Worm (Caenorhabditis elegans) whole organism, young adult: Measurements from ENCODE around the gene nhx-5.

Experiments used
- ZK185.1 ChIP-seq: sonication (generic microtip); optimal IDR thresholded peaks from 2 replicates; lab custom pipeline; 2016; ENCODE audit warnings: mild to moderate bottlenecking, missing genetic modification characterization, missing compliant biosample characterization; ENCODE audit not compliant: poor library complexity, severe bottlenecking
- sdz-38 ChIP-seq: sonication (generic microtip); optimal IDR thresholded peaks from 2 replicates; lab custom pipeline; 2016; ENCODE audit warnings: missing genotype, missing genetic modification characterization, missing compliant biosample characterization
- sea-2 ChIP-seq: fragments of 200-800 bp; sonication (Bioruptor generic); IDR thresholded peaks from 2 replicates; pipeline ENCODE4 v1.3.6; 2022; ENCODE audit warnings: missing genetic modification characterization, missing compliant biosample characterization

DNA sequence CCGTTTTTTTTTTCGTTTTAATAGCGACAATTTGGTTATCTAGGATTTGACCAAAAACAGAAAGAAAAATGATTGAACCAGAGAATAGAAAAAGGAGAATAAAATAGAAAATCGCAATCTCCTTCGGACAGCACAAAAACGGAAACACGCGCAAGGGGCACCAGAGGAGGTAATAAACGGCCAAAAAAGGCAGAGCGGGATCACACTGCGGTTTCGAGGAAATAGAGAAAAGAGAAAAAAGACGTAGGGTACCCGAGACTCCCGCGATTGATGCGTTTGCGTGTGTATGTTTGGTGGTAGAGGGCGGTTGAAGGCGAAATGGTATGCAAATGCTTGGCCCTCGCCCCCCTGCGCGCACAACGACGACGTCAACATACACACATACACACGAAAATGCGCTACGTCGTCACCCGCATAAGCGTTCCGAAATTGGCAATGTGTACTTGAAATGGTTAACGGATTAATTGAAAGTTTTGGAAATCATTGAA is 19.7 kb downstream of the nhx-5 start:
- TF ChIP-seq sea-2 (GFP tag; lab: Robert Waterston, UW), result no peak
- no peak for TF ChIP-seq sdz-38
- no peak for TF ChIP-seq ZK185.1 (tag; lab: Kevin White, UChicago)
